Fruit fly (Drosophila melanogaster): ENCODE data around the gene CG46394.

CG46394 gene

dm6 chr3L:11609835-11610234, 9.7 kb downstream of the CG46394 start, which contains the start of gene CG42832:
Gene CG42832, plus strand, starts transcription at chr3L:11610135.
- TF ChIP-seq Clk (GFP tag; optimal IDR thresholded peaks at IDR 0.05) (no peak), kay (GFP tag; ENCODE audit: borderline replicate concordance) (no peak), CG1620 (GFP tag; optimal IDR thresholded peaks at IDR 0.05) (no peak), tj (GFP tag; optimal IDR thresholded peaks at IDR 0.05) (no peak), Hr96 (GFP tag; optimal IDR thresholded peaks at IDR 0.05) (no peak), ovo (GFP tag; optimal IDR thresholded peaks at IDR 0.05) (no peak), Crg-1 (GFP tag; optimal IDR thresholded peaks at IDR 0.05) (no peak), CG11617 (GFP tag; optimal IDR thresholded peaks at IDR 0.05) (no peak), toe (GFP tag; optimal IDR thresholded peaks at IDR 0.05) (no peak), bab1 (GFP tag; optimal IDR thresholded peaks at IDR 0.05) (no peak), cic (GFP tag; optimal IDR thresholded peaks at IDR 0.05) (no peak), pad (GFP tag; optimal IDR thresholded peaks at IDR 0.05) (no peak)

dm6 chr3L:11620001-11620400, 19.8 kb downstream of the CG46394 start, which contains the start of gene Muc68Ca:
Gene Muc68Ca, minus strand, starts transcription at chr3L:11620101.
- TF ChIP-seq cnc (optimal IDR thresholded peaks at IDR 0.05) (no peak), ovo (GFP tag; optimal IDR thresholded peaks at IDR 0.05) (no peak)

- TF ChIP-seq ovo (GFP tag; optimal IDR thresholded peaks at IDR 0.05) (no peak), CG11617 (GFP tag; optimal IDR thresholded peaks at IDR 0.05) (no peak), tj (GFP tag; optimal IDR thresholded peaks at IDR 0.05) (peak; percentile 65), kay (GFP tag; ENCODE audit: borderline replicate concordance) (peak; percentile 84)
Observed at dm6 chr3L:11622750-11623149, 22.6 kb downstream of the CG46394 start.

- TF ChIP-seq CG33017 (tag; optimal IDR thresholded peaks at IDR 0.05) (peak; percentile 59), CG7045 (GFP tag; optimal IDR thresholded peaks at IDR 0.05) (no peak), cnc (optimal IDR thresholded peaks at IDR 0.05) (no peak), bab1 (GFP tag; optimal IDR thresholded peaks at IDR 0.05) (peak; percentile 75), Hr96 (GFP tag; optimal IDR thresholded peaks at IDR 0.05) (no peak), kay (GFP tag; ENCODE audit: borderline replicate concordance) (peak; percentile 96), CG7101 (tag; optimal IDR thresholded peaks at IDR 0.05) (peak; percentile 57), tj (GFP tag; optimal IDR thresholded peaks at IDR 0.05) (peak; percentile 39), CG5204 (GFP tag; optimal IDR thresholded peaks at IDR 0.05) (no peak), CG14711 (tag; optimal IDR thresholded peaks at IDR 0.05) (peak; percentile 26), CG12768 (GFP tag; optimal IDR thresholded peaks at IDR 0.05) (peak; percentile 30), Crg-1 (GFP tag; optimal IDR thresholded peaks at IDR 0.05) (no peak), cic (GFP tag; optimal IDR thresholded peaks at IDR 0.05) (peak; percentile 73), CG1620 (GFP tag; optimal IDR thresholded peaks at IDR 0.05) (no peak), Clk (GFP tag; optimal IDR thresholded peaks at IDR 0.05) (no peak), Mnt (GFP tag; optimal IDR thresholded peaks at IDR 0.05) (peak; percentile 47), toe (GFP tag; optimal IDR thresholded peaks at IDR 0.05) (peak; percentile 10), CG11617 (GFP tag; optimal IDR thresholded peaks at IDR 0.05) (peak; percentile 64), pad (GFP tag; optimal IDR thresholded peaks at IDR 0.05) (peak; percentile 27), ovo (GFP tag; optimal IDR thresholded peaks at IDR 0.05) (no peak)
Observed at dm6 chr3L:11623245-11623883, 23.2 kb downstream of the CG46394 start.

- TF ChIP-seq Clk (GFP tag; optimal IDR thresholded peaks at IDR 0.05) = no peak
- no peak for TF ChIP-seq Crg-1 (GFP tag; optimal IDR thresholded peaks at IDR 0.05)
- no peak for TF ChIP-seq Mnt (GFP tag; optimal IDR thresholded peaks at IDR 0.05)
Observed at dm6 chr3L:11624281-11624680, 24.1 kb downstream of the CG46394 start, which contains the start of gene Akr1B. Gene Akr1B, minus strand, starts transcription at chr3L:11624381.

dm6 chr3L:11625634-11626175, 25.5 kb downstream of the CG46394 start, which contains the start of gene CG6083:
Gene CG6083, minus strand, starts transcription at chr3L:11626125.
- TF ChIP-seq toe (GFP tag; optimal IDR thresholded peaks at IDR 0.05) (no peak), kay (GFP tag; ENCODE audit: borderline replicate concordance) (peak; percentile 67)

- no peak for TF ChIP-seq Clk (GFP tag; optimal IDR thresholded peaks at IDR 0.05)
- TF ChIP-seq CG1620 (GFP tag; optimal IDR thresholded peaks at IDR 0.05) = no peak
- no peak for TF ChIP-seq Crg-1 (GFP tag; optimal IDR thresholded peaks at IDR 0.05)
- TF ChIP-seq CG33017 (tag; optimal IDR thresholded peaks at IDR 0.05) = no peak
- no peak for TF ChIP-seq pad (GFP tag; optimal IDR thresholded peaks at IDR 0.05)
- TF ChIP-seq CG5204 (GFP tag; optimal IDR thresholded peaks at IDR 0.05) = no peak
- TF ChIP-seq CG14711 (tag; optimal IDR thresholded peaks at IDR 0.05) = no peak
- TF ChIP-seq CG7101 (tag; optimal IDR thresholded peaks at IDR 0.05) = no peak
Observed at dm6 chr3L:11626229-11626826, 26.2 kb downstream of the CG46394 start, which contains the start of gene PCID2. Gene PCID2, plus strand, starts transcription at chr3L:11626441.

Data from whole organism, adult.